Worm (Caenorhabditis elegans) whole organism, L4 larva: Measurements from ENCODE around the gene dsl-5.

Source experiments
- F26F4.8 ChIP-seq: fragments of 200-800 bp; sonication (Bioruptor generic); conservative IDR thresholded peaks from 2 replicates; pipeline ENCODE4 v1.3.6; 2022; ENCODE audit warnings: missing genetic modification characterization, missing compliant biosample characterization
- R02D3.7 ChIP-seq: fragments of 150-350 bp; sonication (generic microtip); optimal IDR thresholded peaks from 3 replicates; lab custom pipeline; 2014; ENCODE audit warnings: missing biosample characterization, missing genetic modification characterization
- T26A8.4 ChIP-seq: fragments of 200-800 bp; sonication (Bioruptor generic); IDR thresholded peaks from 2 replicates; pipeline ENCODE4 v1.3.6; 2022; ENCODE audit warnings: missing genetic modification characterization, missing compliant biosample characterization
- ZK546.5 ChIP-seq, 2 experiments: sonication (generic microtip); optimal IDR thresholded peaks; 2 replicates each; lab custom pipeline; 2017; ENCODE audit warnings: missing biosample characterization in 2 of 2, missing genetic modification characterization in 2 of 2
- ama-1 ChIP-seq: fragments of 150-350 bp; optimal IDR thresholded peaks from 2 replicates; lab custom pipeline; 2014; ENCODE audit warnings: inconsistent platforms, mixed read lengths
- ceh-20 ChIP-seq: fragments of 200-800 bp; sonication (Bioruptor generic); IDR thresholded peaks from 2 replicates; pipeline ENCODE4 v1.3.6; 2022; ENCODE audit warnings: missing genetic modification reagents, missing genetic modification characterization, missing compliant biosample characterization
- ceh-32 ChIP-seq: sonication (generic microtip); optimal IDR thresholded peaks from 2 replicates; lab custom pipeline; 2016; ENCODE audit warnings: mild to moderate bottlenecking, missing genetic modification characterization, missing compliant biosample characterization; ENCODE audit not compliant: poor library complexity
- ceh-44 ChIP-seq: fragments of 200-800 bp; sonication (Bioruptor generic); IDR thresholded peaks from 2 replicates; pipeline ENCODE4 v1.3.6; 2022; ENCODE audit warnings: missing genetic modification reagents, missing genetic modification characterization, missing compliant biosample characterization
- ceh-62 ChIP-seq: sonication (generic microtip); optimal IDR thresholded peaks from 2 replicates; lab custom pipeline; 2017; ENCODE audit warnings: missing biosample characterization, missing genetic modification characterization
- ctbp-1 ChIP-seq: fragments of 200-800 bp; sonication (Bioruptor generic); IDR thresholded peaks from 2 replicates; pipeline ENCODE4 v1.3.6; 2022; ENCODE audit warnings: missing genetic modification reagents, missing genetic modification characterization, missing compliant biosample characterization
- daf-16 ChIP-seq, 3 experiments: sonication (generic microtip); optimal IDR thresholded peaks; 2 replicates each; lab custom pipeline; 2016 to 2017; ENCODE audit warnings: missing genetic modification characterization in 3 of 3, missing genetic modification reagents in 3 of 3, mild to moderate bottlenecking in 2 of 3, missing compliant biosample characterization in 2 of 3, missing biosample characterization in 1 of 3, moderate library complexity in 1 of 3
- daf-8 ChIP-seq: fragments of 200-800 bp; sonication (Bioruptor generic); IDR thresholded peaks from 2 replicates; pipeline ENCODE4 v1.3.6; 2022; ENCODE audit warnings: missing genetic modification characterization, missing compliant biosample characterization
- dmd-6 ChIP-seq: fragments of 200-800 bp; sonication (Bioruptor generic); IDR thresholded peaks from 2 replicates; pipeline ENCODE4 v1.3.6; 2022; ENCODE audit warnings: missing genetic modification reagents, missing genetic modification characterization, missing compliant biosample characterization
- dmd-9 ChIP-seq: fragments of 200-800 bp; sonication (Bioruptor generic); IDR thresholded peaks from 2 replicates; pipeline ENCODE4 v1.3.6; 2022; ENCODE audit warnings: missing genetic modification reagents, missing genetic modification characterization, missing compliant biosample characterization
- dpl-1 ChIP-seq: fragments of 150-350 bp; optimal IDR thresholded peaks from 2 replicates; lab custom pipeline; 2014; ENCODE audit warnings: missing biosample characterization, missing genetic modification reagents, missing genetic modification characterization
- duxl-1 ChIP-seq: sonication (generic microtip); optimal IDR thresholded peaks from 2 replicates; lab custom pipeline; 2016; ENCODE audit warnings: mild to moderate bottlenecking, missing genetic modification characterization, moderate library complexity, missing compliant biosample characterization; ENCODE audit not compliant: poor library complexity
- dve-1 ChIP-seq: sonication (generic microtip); optimal IDR thresholded peaks from 2 replicates; lab custom pipeline; 2017; ENCODE audit warnings: antibody characterized with exemption, mild to moderate bottlenecking, missing genetic modification characterization, missing compliant biosample characterization; ENCODE audit not compliant: insufficient read depth
- egl-43 ChIP-seq: fragments of 200-800 bp; sonication (Bioruptor generic); IDR thresholded peaks from 2 replicates; pipeline ENCODE4 v1.3.6; 2022; ENCODE audit warnings: missing genetic modification reagents, missing genetic modification characterization, missing compliant biosample characterization
- fos-1 ChIP-seq: fragments of 150-350 bp; optimal IDR thresholded peaks from 2 replicates; lab custom pipeline; 2014; ENCODE audit warnings: missing biosample characterization, missing genetic modification characterization
- hlh-30 ChIP-seq: sonication (generic microtip); optimal IDR thresholded peaks from 2 replicates; lab custom pipeline; 2017; ENCODE audit warnings: antibody characterized with exemption, mild to moderate bottlenecking, missing genetic modification characterization, missing compliant biosample characterization; ENCODE audit not compliant: insufficient read depth
- hmg-1.1 ChIP-seq: fragments of 200-800 bp; sonication (Bioruptor generic); IDR thresholded peaks from 2 replicates; pipeline ENCODE4 v1.3.6; 2022; ENCODE audit warnings: missing genetic modification reagents, missing genetic modification characterization, missing compliant biosample characterization
- jun-1 ChIP-seq: fragments of 150-350 bp; optimal IDR thresholded peaks from 2 replicates; lab custom pipeline; 2014; ENCODE audit warnings: missing biosample characterization, missing genetic modification reagents, missing genetic modification characterization
- lim-7 ChIP-seq: fragments of 200-800 bp; sonication (Bioruptor generic); IDR thresholded peaks from 2 replicates; pipeline ENCODE4 v1.3.6; 2022; ENCODE audit warnings: missing genetic modification characterization, missing compliant biosample characterization
- lin-13 ChIP-seq: fragments of 150-350 bp; optimal IDR thresholded peaks from 2 replicates; lab custom pipeline; 2014; ENCODE audit warnings: missing biosample characterization, missing genetic modification reagents, missing genetic modification characterization
- lin-29 ChIP-seq: fragments of 200-800 bp; sonication (Bioruptor generic); IDR thresholded peaks from 2 replicates; pipeline ENCODE4 v1.3.6; 2022; ENCODE audit warnings: missing genetic modification reagents, missing genetic modification characterization, missing compliant biosample characterization
- lsy-2 ChIP-seq, 2 experiments: fragments of 150-350 bp in 1 of 2; sonication (generic microtip) in 1 of 2; optimal IDR thresholded peaks; 2 replicates each; lab custom pipeline; 2014 to 2017; ENCODE audit warnings: missing biosample characterization in 2 of 2, missing genetic modification characterization in 2 of 2
- madf-5 ChIP-seq, 2 experiments: fragments of 200-800 bp; sonication (Bioruptor generic); IDR thresholded peaks; 2 replicates each; pipeline ENCODE4 v1.3.6; 2022; ENCODE audit warnings: missing compliant biosample characterization in 2 of 2, missing genetic modification characterization in 2 of 2
- madf-9 ChIP-seq: fragments of 200-800 bp; sonication (Bioruptor generic); conservative IDR thresholded peaks from 2 replicates; pipeline ENCODE4 v1.3.6; 2022; ENCODE audit warnings: missing genetic modification reagents, missing genetic modification characterization, missing compliant biosample characterization
- mdt-29 ChIP-seq: fragments of 200-800 bp; sonication (Bioruptor generic); IDR thresholded peaks from 2 replicates; pipeline ENCODE4 v1.3.6; 2022; ENCODE audit warnings: missing genetic modification reagents, missing genetic modification characterization, missing compliant biosample characterization
- mxl-3 ChIP-seq: fragments of 200-800 bp; sonication (Bioruptor generic); optimal IDR thresholded peaks from 2 replicates; lab custom pipeline; 2018; ENCODE audit warnings: mild to moderate bottlenecking, missing genetic modification characterization, missing compliant biosample characterization
- nhr-237 ChIP-seq: sonication (generic microtip); optimal IDR thresholded peaks from 2 replicates; lab custom pipeline; 2017; ENCODE audit warnings: missing biosample characterization, missing genetic modification characterization
- nhr-25 ChIP-seq: sonication (generic microtip); optimal IDR thresholded peaks from 2 replicates; lab custom pipeline; 2017; ENCODE audit warnings: missing genetic modification characterization, mild to moderate bottlenecking, missing compliant biosample characterization, antibody characterized with exemption, moderate library complexity, borderline replicate concordance; ENCODE audit not compliant: insufficient read depth
- nhr-42 ChIP-seq: fragments of 200-800 bp; sonication (Bioruptor generic); IDR thresholded peaks from 2 replicates; pipeline ENCODE4 v1.3.6; 2022; ENCODE audit warnings: missing genetic modification characterization, missing compliant biosample characterization
- nhr-6 ChIP-seq: fragments of 150-350 bp; optimal IDR thresholded peaks from 2 replicates; lab custom pipeline; 2014; ENCODE audit warnings: missing biosample characterization, missing genetic modification characterization
- php-3 ChIP-seq: fragments of 200-800 bp; sonication (Bioruptor generic); IDR thresholded peaks from 2 replicates; pipeline ENCODE4 v1.3.6; 2022; ENCODE audit warnings: missing genetic modification reagents, missing genetic modification characterization, missing compliant biosample characterization
- sdz-12 ChIP-seq: fragments of 200-800 bp; sonication (Bioruptor generic); optimal IDR thresholded peaks from 2 replicates; lab custom pipeline; 2018; ENCODE audit warnings: mild to moderate bottlenecking, missing genetic modification characterization, missing compliant biosample characterization
- skn-1 ChIP-seq: fragments of 150-350 bp; optimal IDR thresholded peaks from 2 replicates; lab custom pipeline; 2014; ENCODE audit warnings: missing biosample characterization, missing genetic modification characterization
- snpc-4 ChIP-seq: fragments of 150-350 bp; optimal IDR thresholded peaks from 2 replicates; lab custom pipeline; 2014; ENCODE audit warnings: missing biosample characterization, missing genetic modification characterization
- tra-1 ChIP-seq: fragments of 200-800 bp; sonication (Bioruptor generic); IDR thresholded peaks from 2 replicates; pipeline ENCODE4 v1.3.6; 2022; ENCODE audit warnings: missing genetic modification reagents, missing genetic modification characterization, missing compliant biosample characterization
- unc-130 ChIP-seq: sonication (generic microtip); optimal IDR thresholded peaks from 2 replicates; lab custom pipeline; 2016; ENCODE audit warnings: missing genetic modification reagents, missing genetic modification characterization, missing compliant biosample characterization
- unc-39 ChIP-seq: sonication (generic microtip); optimal IDR thresholded peaks from 2 replicates; lab custom pipeline; 2017; ENCODE audit warnings: missing biosample characterization, missing genetic modification characterization
- unc-62 ChIP-seq, 3 experiments: fragments of 150-350 bp in 1 of 3; sonication (generic microtip); optimal IDR thresholded peaks in 2 of 3; peaks in 1 of 3; 1 replicate in 1 of 3; 2 replicates in 2 of 3; lab custom pipeline; 2014 to 2017; ENCODE audit warnings: missing biosample characterization in 3 of 3, missing genetic modification characterization in 3 of 3, missing genetic modification reagents in 3 of 3, missing genotype in 1 of 3
- vab-7 ChIP-seq: fragments of 200-800 bp; sonication (Bioruptor generic); IDR thresholded peaks from 2 replicates; pipeline ENCODE4 v1.3.6; 2022; ENCODE audit warnings: missing genetic modification reagents, missing genetic modification characterization, missing compliant biosample characterization
- zag-1 ChIP-seq: fragments of 150-350 bp; optimal IDR thresholded peaks from 2 replicates; lab custom pipeline; 2014; ENCODE audit warnings: missing biosample characterization, missing genetic modification characterization
- zfp-2 ChIP-seq: sonication (generic microtip); optimal IDR thresholded peaks from 2 replicates; lab custom pipeline; 2016; ENCODE audit warnings: mild to moderate bottlenecking, missing genetic modification characterization, missing compliant biosample characterization
- zip-11 ChIP-seq: fragments of 200-800 bp; sonication (Bioruptor generic); IDR thresholded peaks from 2 replicates; pipeline ENCODE4 v1.3.6; 2022; ENCODE audit warnings: missing genetic modification characterization, missing compliant biosample characterization
- zip-2 ChIP-seq: fragments of 150-350 bp; optimal IDR thresholded peaks from 2 replicates; lab custom pipeline; 2014; ENCODE audit warnings: missing biosample characterization, missing genetic modification characterization
- ztf-11 ChIP-seq: fragments of 150-350 bp; optimal IDR thresholded peaks from 2 replicates; lab custom pipeline; 2014; ENCODE audit warnings: missing biosample characterization, missing genetic modification characterization

The dsl-5 gene

ce11 chrIV:11593415-11594190, 27.2 kb downstream of the dsl-5 start, which contains the start of gene F40F11.3:
F40F11.3 (minus strand) TSS chrIV:11594003.
- peak; percentile 78 to 91 for TF ChIP-seq lsy-2 (tag; optimal IDR thresholded peaks at IDR 0.05; lab: Kevin White, UChicago)
- peak; percentile 74 for TF ChIP-seq ctbp-1 (GFP tag; lab: Robert Waterston, UW)
- no peak for TF ChIP-seq lin-13 (GFP tag; lab: Kevin White, UChicago)
- TF ChIP-seq egl-43 (GFP tag; lab: Robert Waterston, UW), result peak; percentile 47; the same call in 1 of the 2 replicates
- no peak for TF ChIP-seq sdz-12 (GFP tag; lab: Kevin White, UChicago)
- TF ChIP-seq mxl-3, result peak; percentile 87
- TF ChIP-seq unc-62 (GFP tag; optimal IDR thresholded peaks at IDR 0.05 in 1 of 2; lab: Kevin White, UChicago), result peak in 1 of 2 experiments; percentile 99
- no peak for TF ChIP-seq unc-62 (tag; optimal IDR thresholded peaks at IDR 0.05; lab: Kevin White, UChicago)
- no peak for TF ChIP-seq R02D3.7 (tag; lab: Kevin White, UChicago)
- no peak for TF ChIP-seq zip-11 (GFP tag; lab: Robert Waterston, UW)
- TF ChIP-seq zip-2 (tag; lab: Kevin White, UChicago), result no peak
- no peak for TF ChIP-seq ceh-62 (tag; lab: Kevin White, UChicago)
- TF ChIP-seq nhr-6 (tag; lab: Kevin White, UChicago), result peak; percentile 69
- no peak; the same call in 1 of the 2 replicates for TF ChIP-seq mdt-29 (GFP tag; lab: Robert Waterston, UW)
- TF ChIP-seq F26F4.8, result no peak
- TF ChIP-seq duxl-1 (tag; lab: Kevin White, UChicago), result peak; percentile 77
- peak; percentile 77 for TF ChIP-seq php-3 (GFP tag; lab: Robert Waterston, UW)
- TF ChIP-seq lin-29 (GFP tag; lab: Robert Waterston, UW), result no peak
- TF ChIP-seq dpl-1, result peak; percentile 57
- TF ChIP-seq jun-1 (tag; lab: Kevin White, UChicago), result peak; percentile 28
- TF ChIP-seq skn-1, result no peak
- TF ChIP-seq madf-9 (GFP tag; lab: Robert Waterston, UW), result no peak; the same call in 1 of the 2 replicates
- TF ChIP-seq nhr-237, result no peak
- peak; percentile 76 for TF ChIP-seq dmd-6 (GFP tag; lab: Robert Waterston, UW)
- peak; percentile 95 for TF ChIP-seq hmg-1.1 (GFP tag; lab: Robert Waterston, UW)
- TF ChIP-seq unc-39, result no peak
- no peak for TF ChIP-seq fos-1
- peak; percentile 64; the same call in 1 of the 2 replicates for TF ChIP-seq nhr-42
- no peak for TF ChIP-seq snpc-4 (tag; lab: Kevin White, UChicago)
- no peak for TF ChIP-seq unc-130 (GFP tag; lab: Kevin White, UChicago)
- no peak for TF ChIP-seq vab-7
- TF ChIP-seq ZK546.5 (tag; optimal IDR thresholded peaks at IDR 0.05; lab: Kevin White, UChicago), result peak in 1 of 2 experiments; percentile 17
- 0 out of 2 replicates have a peak, but pooled peaks have one; percentile 8 for TF ChIP-seq ceh-44 (GFP tag; lab: Robert Waterston, UW)
- TF ChIP-seq hlh-30 (tag; lab: Kevin White, UChicago), result peak; percentile 94
- peak; percentile 85 for TF ChIP-seq dve-1 (tag; lab: Kevin White, UChicago)
- TF ChIP-seq ama-1, result no peak
- TF ChIP-seq zfp-2, result peak; percentile 67
- TF ChIP-seq madf-5 (GFP tag; IDR thresholded peaks at IDR 0.05; lab: Robert Waterston, UW), result no peak
- peak; percentile 38; the same call in 1 of the 2 replicates for TF ChIP-seq ceh-20
- peak; percentile 72 for TF ChIP-seq tra-1
- TF ChIP-seq dmd-9 (GFP tag; lab: Robert Waterston, UW), result peak; percentile 33; the same call in 1 of the 2 replicates
- TF ChIP-seq T26A8.4 (GFP tag; lab: Robert Waterston, UW), result peak; percentile 74
- peak; percentile 38 for TF ChIP-seq nhr-25 (tag; lab: Kevin White, UChicago)
- TF ChIP-seq lim-7 (GFP tag; lab: Robert Waterston, UW), result peak; percentile 71; the same call in 1 of the 2 replicates
- TF ChIP-seq ztf-11 (tag; lab: Kevin White, UChicago), result no peak
- no peak for TF ChIP-seq ceh-32
- no peak for TF ChIP-seq daf-8
- TF ChIP-seq zag-1, result no peak
- peak; percentile 49 to 64 for TF ChIP-seq daf-16 (GFP tag; optimal IDR thresholded peaks at IDR 0.05; lab: Kevin White, UChicago)
- TF ChIP-seq daf-16 (tag; optimal IDR thresholded peaks at IDR 0.05; lab: Kevin White, UChicago), result peak; percentile 78
